Fruit fly (Drosophila melanogaster) whole organism, wandering third instar larva: ENCODE results near the gene CG32299.

Experiments
- CG32264 ChIP-seq: fragments of 200-800 bp; sonication (Bioruptor generic); optimal IDR thresholded peaks from 2 replicates; lab custom pipeline; 2016; ENCODE audit warnings: missing biosample characterization, missing genetic modification characterization
- CrebA ChIP-seq: fragments of 200-800 bp; sonication (Bioruptor generic); optimal IDR thresholded peaks from 2 replicates; lab custom pipeline; 2016; ENCODE audit warnings: missing biosample characterization, mild to moderate bottlenecking, missing genetic modification characterization, borderline replicate concordance
- Hr83 ChIP-seq: fragments of 200-300 bp; sonication (Bioruptor generic); optimal IDR thresholded peaks from 2 replicates; lab custom pipeline; 2016; ENCODE audit warnings: missing biosample characterization, mild to moderate bottlenecking, missing genetic modification characterization, moderate library complexity; ENCODE audit not compliant: poor library complexity, severe bottlenecking
- Jra ChIP-seq: sonication (Bioruptor generic); optimal IDR thresholded peaks from 2 replicates; lab custom pipeline; 2016; ENCODE audit warnings: missing biosample characterization, missing genetic modification characterization
- dl ChIP-seq, 2 experiments: fragments of 175-275, 200-275 bp in 1 of 2; fragments of 200-275 bp in 1 of 2; sonication (Bioruptor generic); optimal IDR thresholded peaks; lab custom pipeline; 2018; ENCODE audit warnings: mild to moderate bottlenecking in 2 of 2, missing biosample characterization in 2 of 2, missing genetic modification characterization in 2 of 2, moderate library complexity in 2 of 2; ENCODE audit not compliant: partially characterized antibody in 2 of 2, insufficient read depth in 1 of 2
- ey ChIP-seq: fragments of 200-800 bp; sonication (Bioruptor generic); optimal IDR thresholded peaks from 2 replicates; lab custom pipeline; 2016; ENCODE audit warnings: missing biosample characterization, missing genetic modification characterization
- foxo ChIP-seq, 2 experiments: fragments of 200-800 bp; sonication (Bioruptor generic); optimal IDR thresholded peaks; 2 replicates in 1 of 2; 3 replicates in 1 of 2; lab custom pipeline; 2016 to 2017; ENCODE audit warnings: missing biosample characterization in 2 of 2, missing genetic modification characterization in 2 of 2
- fru ChIP-seq: fragments of 200-800 bp; sonication (Bioruptor generic); optimal IDR thresholded peaks from 3 replicates; lab custom pipeline; 2016; ENCODE audit warnings: missing biosample characterization, mild to moderate bottlenecking, missing genetic modification characterization
- h ChIP-seq: fragments of 200-800 bp; sonication (Bioruptor generic); optimal IDR thresholded peaks from 3 replicates; lab custom pipeline; 2016; ENCODE audit warnings: missing biosample characterization, mild to moderate bottlenecking, missing genetic modification characterization
- jim ChIP-seq: fragments of 175-275, 200-325 bp; sonication (Bioruptor generic); optimal IDR thresholded peaks from 2 replicates; lab custom pipeline; 2016; ENCODE audit warnings: missing biosample characterization, mild to moderate bottlenecking, missing genetic modification characterization
- pan ChIP-seq: fragments of >200 bp; optimal IDR thresholded peaks from 2 replicates; lab custom pipeline; 2017
- psq ChIP-seq: fragments of 200-800 bp; sonication (Bioruptor generic); optimal IDR thresholded peaks from 3 replicates; lab custom pipeline; 2017; ENCODE audit warnings: missing biosample characterization, mild to moderate bottlenecking, missing genetic modification characterization, moderate library complexity
- usp ChIP-seq: fragments of >200 bp; optimal IDR thresholded peaks from 2 replicates; lab custom pipeline; 2017; ENCODE audit warnings: missing biosample characterization, missing genetic modification characterization

dm6 chr3L:2411564-2412080 lies 20.8 kb upstream of the CG32299 start:
- no peak for TF ChIP-seq jim (GFP tag; lab: Kevin White, UChicago)
- TF ChIP-seq usp (GFP tag; lab: Kevin White, UChicago) = no peak
- no peak for TF ChIP-seq CrebA (GFP tag; lab: Kevin White, UChicago)
- TF ChIP-seq psq (GFP tag; lab: Kevin White, UChicago) = peak; percentile 57
- TF ChIP-seq h (GFP tag; lab: Kevin White, UChicago) = peak; percentile 90
- peak; percentile 52 for TF ChIP-seq ey (GFP tag; lab: Kevin White, UChicago)
- TF ChIP-seq Jra (GFP tag; lab: Kevin White, UChicago) = no peak
- TF ChIP-seq CG32264 (GFP tag; lab: Kevin White, UChicago) = no peak
- no peak for TF ChIP-seq pan
- TF ChIP-seq foxo (GFP tag; optimal IDR thresholded peaks at IDR 0.05; lab: Kevin White, UChicago) = peak in 1 of 2 experiments; percentile 79
- TF ChIP-seq dl (GFP tag; optimal IDR thresholded peaks at IDR 0.05; lab: Kevin White, UChicago; ENCODE audit: insufficient read depth in 1 of 2, partially characterized antibody in 2 of 2) = peak in 1 of 2 experiments; percentile 54
- TF ChIP-seq Hr83 = no peak
- peak; percentile 99 for TF ChIP-seq fru (GFP tag; lab: Kevin White, UChicago)
